Worm (Caenorhabditis elegans) whole organism, midembryonic: Measurements from ENCODE around the gene C06C6.7.

Experiments
- T22C8.4 ChIP-seq: fragments of 200-800 bp; sonication (Bioruptor generic); IDR thresholded peaks from 2 replicates; pipeline ENCODE4 v1.3.6; 2022; ENCODE audit warnings: missing genetic modification characterization, missing compliant biosample characterization
- cog-1 ChIP-seq: sonication (generic microtip); optimal IDR thresholded peaks from 2 replicates; lab custom pipeline; 2016; ENCODE audit warnings: missing genetic modification characterization, missing compliant biosample characterization
- flt-1 ChIP-seq: fragments of 200-800 bp; sonication (Bioruptor generic); IDR thresholded peaks from 2 replicates; pipeline ENCODE4 v1.3.6; 2022; ENCODE audit warnings: missing genetic modification characterization, missing compliant biosample characterization
- klf-2 ChIP-seq: fragments of 200-800 bp; sonication (Bioruptor generic); conservative IDR thresholded peaks from 2 replicates; pipeline ENCODE4 v1.3.6; 2022; ENCODE audit warnings: missing genetic modification reagents, missing genetic modification characterization, missing compliant biosample characterization
- med-1 ChIP-seq: sonication (generic microtip); optimal IDR thresholded peaks from 2 replicates; lab custom pipeline; 2017; ENCODE audit warnings: missing genetic modification characterization, mild to moderate bottlenecking, missing compliant biosample characterization, antibody characterized with exemption, missing genetic modification reagents; ENCODE audit not compliant: insufficient read depth
- ref-1 ChIP-seq: fragments of 200-800 bp; sonication (Bioruptor generic); conservative IDR thresholded peaks from 2 replicates; pipeline ENCODE4 v1.3.6; 2022; ENCODE audit warnings: missing genetic modification reagents, missing genetic modification characterization, missing compliant biosample characterization
- tab-1 ChIP-seq: fragments of 200-800 bp; sonication (Bioruptor generic); IDR thresholded peaks from 2 replicates; pipeline ENCODE4 v1.3.6; 2022; ENCODE audit warnings: missing genetic modification characterization, missing compliant biosample characterization
- ztf-23 ChIP-seq: fragments of 200-800 bp; sonication (Bioruptor generic); IDR thresholded peaks from 2 replicates; pipeline ENCODE4 v1.3.6; 2022; ENCODE audit warnings: missing genetic modification reagents, missing genetic modification characterization, missing compliant biosample characterization
- ztf-29 ChIP-seq: fragments of 200-800 bp; sonication (Bioruptor generic); IDR thresholded peaks from 2 replicates; pipeline ENCODE4 v1.3.6; 2022; ENCODE audit warnings: missing genetic modification reagents, missing genetic modification characterization, missing compliant biosample characterization

Gene C06C6.7

ce11 chrV:16040848-16041247 lies 48.9 kb downstream of the C06C6.7 start:
- TF ChIP-seq flt-1 (GFP tag; lab: Robert Waterston, UW) = peak; percentile 25

- no peak for TF ChIP-seq flt-1 (GFP tag; lab: Robert Waterston, UW)
- no peak for TF ChIP-seq med-1 (GFP tag; lab: Kevin White, UChicago)
- no peak for TF ChIP-seq tab-1
- no peak for TF ChIP-seq klf-2 (GFP tag; lab: Robert Waterston, UW)
- no peak for TF ChIP-seq T22C8.4
- TF ChIP-seq ref-1 (GFP tag; lab: Robert Waterston, UW) = no peak
- TF ChIP-seq cog-1 = no peak
- TF ChIP-seq ztf-23 (GFP tag; lab: Robert Waterston, UW) = no peak
- no peak for TF ChIP-seq ztf-29
Observed at ce11 chrV:16041412-16041811, 49.5 kb downstream of the C06C6.7 start.

- TF ChIP-seq ztf-23 (GFP tag; lab: Robert Waterston, UW) = 0 out of 2 replicates have a peak, but pooled peaks have one; percentile 35
- TF ChIP-seq klf-2 (GFP tag; lab: Robert Waterston, UW) = 0 out of 2 replicates have a peak, but pooled peaks have one; percentile 3
- peak; percentile 81 for TF ChIP-seq flt-1 (GFP tag; lab: Robert Waterston, UW)
Observed at ce11 chrV:16041925-16042742, 50.2 kb downstream of the C06C6.7 start, which contains the start of the genes his-2 and his-1. Gene his-2 (minus strand): TSS chrV:16042283. Gene his-1 (plus strand): TSS chrV:16042520.

- no peak for TF ChIP-seq med-1 (GFP tag; lab: Kevin White, UChicago)
- TF ChIP-seq T22C8.4 = no peak
- no peak for TF ChIP-seq klf-2 (GFP tag; lab: Robert Waterston, UW)
- TF ChIP-seq ztf-23 (GFP tag; lab: Robert Waterston, UW) = no peak
- no peak for TF ChIP-seq ref-1 (GFP tag; lab: Robert Waterston, UW)
- TF ChIP-seq tab-1 = no peak
- TF ChIP-seq ztf-29 = no peak
- TF ChIP-seq cog-1 = no peak
- TF ChIP-seq flt-1 (GFP tag; lab: Robert Waterston, UW) = no peak; the same call in 1 of the 2 replicates
Observed at ce11 chrV:16042743-16043014, 50.7 kb downstream of the C06C6.7 start.

- no peak for TF ChIP-seq flt-1 (GFP tag; lab: Robert Waterston, UW)
- TF ChIP-seq med-1 (GFP tag; lab: Kevin White, UChicago) = no peak
- no peak for TF ChIP-seq ztf-23 (GFP tag; lab: Robert Waterston, UW)
- no peak for TF ChIP-seq ref-1 (GFP tag; lab: Robert Waterston, UW)
- TF ChIP-seq tab-1 = no peak
- no peak for TF ChIP-seq ztf-29
- no peak for TF ChIP-seq klf-2 (GFP tag; lab: Robert Waterston, UW)
- TF ChIP-seq cog-1 = no peak
- TF ChIP-seq T22C8.4 = no peak
Observed at ce11 chrV:16043686-16044085, 51.7 kb downstream of the C06C6.7 start.
